Fruit fly (Drosophila melanogaster): ENCODE data around the gene ftz.

DNA sequence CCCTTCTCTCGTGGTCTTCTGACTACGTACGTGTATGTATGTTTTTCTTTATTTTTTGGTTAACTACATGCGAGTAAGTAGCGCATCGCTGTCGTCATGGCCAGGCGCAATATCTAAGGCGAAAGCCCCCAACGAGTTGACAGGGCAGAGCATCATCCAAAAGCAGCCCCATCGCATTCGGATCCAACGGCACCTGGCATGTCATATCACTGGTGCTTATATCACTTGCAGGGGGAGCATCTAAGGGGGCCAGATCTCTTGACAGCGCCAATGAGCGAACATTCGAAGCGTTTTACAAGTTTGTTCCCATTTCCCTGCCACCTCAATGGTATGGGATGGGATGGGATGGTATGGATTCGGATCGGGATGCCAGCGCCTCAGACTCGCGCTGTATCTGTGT, 35.9 kb upstream of the ftz start:
- TF ChIP-seq psq (GFP tag; optimal IDR thresholded peaks at IDR 0.05) (no peak), Sp1 (GFP tag; optimal IDR thresholded peaks at IDR 0.05) (no peak), sv (GFP tag; optimal IDR thresholded peaks at IDR 0.05) (no peak), Hnf4 (GFP tag; optimal IDR thresholded peaks at IDR 0.05) (no peak), br (GFP tag; optimal IDR thresholded peaks at IDR 0.05) (no peak)

All from whole organism, wandering third instar larva.